Worm (Caenorhabditis elegans) whole organism, L4 larva: ENCODE results near the gene B0228.1.

ENCODE experiments used
- F49E8.2 ChIP-seq: sonication (generic microtip); optimal IDR thresholded peaks from 2 replicates; lab custom pipeline; 2016; ENCODE audit warnings: missing compliant biosample characterization, mild to moderate bottlenecking, missing genetic modification characterization, borderline replicate concordance
- T20F7.1 ChIP-seq: fragments of 200-800 bp; sonication (Bioruptor generic); optimal IDR thresholded peaks from 2 replicates; lab custom pipeline; 2018; ENCODE audit warnings: mild to moderate bottlenecking, missing genetic modification characterization, missing compliant biosample characterization
- T26A8.4 ChIP-seq: fragments of 200-800 bp; sonication (Bioruptor generic); IDR thresholded peaks from 2 replicates; pipeline ENCODE4 v1.3.6; 2022; ENCODE audit warnings: missing genetic modification characterization, missing compliant biosample characterization
- aha-1 ChIP-seq: fragments of 150-350 bp; peaks from one replicate; lab custom pipeline; 2014; ENCODE audit warnings: missing biosample characterization, missing genetic modification characterization
- ama-1 ChIP-seq: fragments of 150-350 bp; optimal IDR thresholded peaks from 2 replicates; lab custom pipeline; 2014; ENCODE audit warnings: inconsistent platforms, mixed read lengths
- ceh-44 ChIP-seq: fragments of 200-800 bp; sonication (Bioruptor generic); IDR thresholded peaks from 2 replicates; pipeline ENCODE4 v1.3.6; 2022; ENCODE audit warnings: missing genetic modification reagents, missing genetic modification characterization, missing compliant biosample characterization
- ces-1 ChIP-seq: fragments of 150-350 bp; sonication (generic microtip); optimal IDR thresholded peaks from 4 replicates; lab custom pipeline; 2014; ENCODE audit warnings: missing biosample characterization, missing genetic modification reagents, missing genetic modification characterization
- daf-12 ChIP-seq: fragments of 150-350 bp; optimal IDR thresholded peaks from 2 replicates; lab custom pipeline; 2014; ENCODE audit warnings: missing biosample characterization, missing genetic modification reagents, missing genetic modification characterization
- dmd-6 ChIP-seq: fragments of 200-800 bp; sonication (Bioruptor generic); IDR thresholded peaks from 2 replicates; pipeline ENCODE4 v1.3.6; 2022; ENCODE audit warnings: missing genetic modification reagents, missing genetic modification characterization, missing compliant biosample characterization
- dmd-8 ChIP-seq: fragments of 200-800 bp; sonication (Bioruptor generic); IDR thresholded peaks from 2 replicates; pipeline ENCODE4 v1.3.6; 2022; ENCODE audit warnings: missing genetic modification characterization, missing compliant biosample characterization
- egl-27 ChIP-seq: sonication (generic microtip); optimal IDR thresholded peaks from 3 replicates; lab custom pipeline; 2017; ENCODE audit warnings: missing biosample characterization, missing genetic modification reagents, missing genetic modification characterization
- fos-1 ChIP-seq: fragments of 150-350 bp; optimal IDR thresholded peaks from 2 replicates; lab custom pipeline; 2014; ENCODE audit warnings: missing biosample characterization, missing genetic modification characterization
- gei-8 ChIP-seq: fragments of 200-800 bp; sonication (Bioruptor generic); optimal IDR thresholded peaks from 2 replicates; lab custom pipeline; 2018; ENCODE audit warnings: mild to moderate bottlenecking, missing genetic modification characterization, missing compliant biosample characterization
- hlh-11 ChIP-seq: fragments of 200-800 bp; sonication (Bioruptor generic); optimal IDR thresholded peaks from 2 replicates; lab custom pipeline; 2018; ENCODE audit warnings: mild to moderate bottlenecking, missing genetic modification characterization, missing compliant biosample characterization
- lin-39 ChIP-seq: fragments of 150-350 bp; optimal IDR thresholded peaks from 2 replicates; lab custom pipeline; 2014; ENCODE audit warnings: missing biosample characterization, missing genetic modification reagents, missing genetic modification characterization
- mep-1 ChIP-seq: fragments of 150-350 bp; sonication (generic microtip); optimal IDR thresholded peaks from 3 replicates; lab custom pipeline; 2014; ENCODE audit warnings: missing biosample characterization, missing genetic modification characterization
- mxl-2 ChIP-seq: fragments of 200-800 bp; sonication (Bioruptor generic); conservative IDR thresholded peaks from 2 replicates; pipeline ENCODE4 v1.3.6; 2022; ENCODE audit warnings: missing genetic modification reagents, missing genetic modification characterization, missing compliant biosample characterization
- nhr-102 ChIP-seq: sonication (generic microtip); optimal IDR thresholded peaks from 2 replicates; lab custom pipeline; 2016; ENCODE audit warnings: mild to moderate bottlenecking, missing genetic modification characterization, moderate library complexity, missing compliant biosample characterization
- nhr-25 ChIP-seq: sonication (generic microtip); optimal IDR thresholded peaks from 2 replicates; lab custom pipeline; 2017; ENCODE audit warnings: missing genetic modification characterization, mild to moderate bottlenecking, missing compliant biosample characterization, antibody characterized with exemption, moderate library complexity, borderline replicate concordance; ENCODE audit not compliant: insufficient read depth
- nhr-28 ChIP-seq: fragments of 150-350 bp; optimal IDR thresholded peaks from 2 replicates; lab custom pipeline; 2014; ENCODE audit warnings: missing biosample characterization, missing genetic modification characterization
- nhr-42 ChIP-seq: fragments of 200-800 bp; sonication (Bioruptor generic); IDR thresholded peaks from 2 replicates; pipeline ENCODE4 v1.3.6; 2022; ENCODE audit warnings: missing genetic modification characterization, missing compliant biosample characterization
- pha-4 ChIP-seq, 2 experiments: fragments of 150-350 bp in 1 of 2; fragments of 200-800 bp in 1 of 2; sonication (Bioruptor generic) in 1 of 2; IDR thresholded peaks in 1 of 2; optimal IDR thresholded peaks in 1 of 2; 2 replicates each; pipeline versions ENCODE4 v1.3.6 to Lab custom; 2014 to 2022; ENCODE audit warnings: missing genetic modification characterization in 2 of 2, missing genetic modification reagents in 2 of 2, missing biosample characterization in 1 of 2, missing compliant biosample characterization in 1 of 2
- php-3 ChIP-seq: fragments of 200-800 bp; sonication (Bioruptor generic); IDR thresholded peaks from 2 replicates; pipeline ENCODE4 v1.3.6; 2022; ENCODE audit warnings: missing genetic modification reagents, missing genetic modification characterization, missing compliant biosample characterization
- rbr-2 ChIP-seq: sonication (generic microtip); optimal IDR thresholded peaks from 2 replicates; lab custom pipeline; 2016; ENCODE audit warnings: missing genotype, missing genetic modification characterization, missing compliant biosample characterization
- skn-1 ChIP-seq: fragments of 150-350 bp; optimal IDR thresholded peaks from 2 replicates; lab custom pipeline; 2014; ENCODE audit warnings: missing biosample characterization, missing genetic modification characterization
- tag-97 ChIP-seq: fragments of 200-800 bp; sonication (Bioruptor generic); IDR thresholded peaks from 2 replicates; pipeline ENCODE4 v1.3.6; 2022; ENCODE audit warnings: missing genetic modification characterization, missing compliant biosample characterization
- unc-39 ChIP-seq: sonication (generic microtip); optimal IDR thresholded peaks from 2 replicates; lab custom pipeline; 2017; ENCODE audit warnings: missing biosample characterization, missing genetic modification characterization
- unc-62 ChIP-seq, 3 experiments: fragments of 150-350 bp in 1 of 3; sonication (generic microtip); optimal IDR thresholded peaks in 2 of 3; peaks in 1 of 3; 1 replicate in 1 of 3; 2 replicates in 2 of 3; lab custom pipeline; 2014 to 2017; ENCODE audit warnings: missing biosample characterization in 3 of 3, missing genetic modification characterization in 3 of 3, missing genetic modification reagents in 3 of 3, missing genotype in 1 of 3
- zag-1 ChIP-seq: fragments of 150-350 bp; optimal IDR thresholded peaks from 2 replicates; lab custom pipeline; 2014; ENCODE audit warnings: missing biosample characterization, missing genetic modification characterization
- zfp-2 ChIP-seq: sonication (generic microtip); optimal IDR thresholded peaks from 2 replicates; lab custom pipeline; 2016; ENCODE audit warnings: mild to moderate bottlenecking, missing genetic modification characterization, missing compliant biosample characterization

The B0228.1 gene

ce11 chrII:7789605-7790004 is 34.5 kb downstream of the B0228.1 start:
- TF ChIP-seq unc-62 (GFP tag; optimal IDR thresholded peaks at IDR 0.05 in 1 of 2; lab: Kevin White, UChicago), result peak in 1 of 2 experiments; percentile 58
- TF ChIP-seq unc-62 (tag; optimal IDR thresholded peaks at IDR 0.05; lab: Kevin White, UChicago), result no peak
- TF ChIP-seq dmd-6 (GFP tag; lab: Robert Waterston, UW), result no peak
- TF ChIP-seq, all 104 proteins: peak for 1

DNA sequence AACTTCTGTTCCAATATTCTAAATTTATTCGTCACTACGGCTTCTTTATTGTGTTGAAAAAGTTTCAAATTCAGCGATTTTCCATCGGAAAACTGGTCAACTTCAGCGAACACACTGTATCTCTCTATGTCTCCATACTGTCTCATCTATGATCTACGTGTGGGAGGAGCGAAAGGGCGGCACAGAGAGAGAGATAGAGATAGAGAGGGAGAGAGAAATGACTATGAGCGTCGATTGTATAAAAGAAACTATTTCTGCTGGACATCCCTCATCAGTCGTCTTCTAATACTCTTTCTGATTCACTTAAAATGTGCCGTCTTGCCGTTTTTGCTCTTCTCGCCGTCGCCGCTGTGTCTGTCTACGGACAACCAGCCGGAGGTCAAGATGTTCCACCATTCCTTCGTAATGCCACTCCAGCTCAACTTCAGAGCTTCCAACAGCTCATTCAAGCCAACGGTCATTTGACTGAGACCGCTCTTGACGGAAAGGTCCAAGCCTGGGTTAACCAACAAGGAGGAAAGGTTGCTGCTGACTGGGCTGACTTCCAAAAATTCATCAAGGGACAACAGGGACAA is 35.3 kb downstream of the B0228.1 start, which contains the start of gene srlf-1:
Gene srlf-1 (plus strand): TSS at position 268 of the 575 bp plus-strand sequence.
- TF ChIP-seq nhr-28 (tag; lab: Kevin White, UChicago), result peak; percentile 34
- TF ChIP-seq hlh-11, result peak; percentile 14
- TF ChIP-seq F49E8.2 (tag; lab: Kevin White, UChicago), result no peak
- 0 out of 2 replicates have a peak, but pooled peaks have one; percentile 34 for TF ChIP-seq mxl-2 (GFP tag; lab: Robert Waterston, UW)
- TF ChIP-seq gei-8 (GFP tag; lab: Kevin White, UChicago), result peak; percentile 16
- TF ChIP-seq ama-1 (lab: Kevin White, UChicago), result peak; percentile 90

DNA sequence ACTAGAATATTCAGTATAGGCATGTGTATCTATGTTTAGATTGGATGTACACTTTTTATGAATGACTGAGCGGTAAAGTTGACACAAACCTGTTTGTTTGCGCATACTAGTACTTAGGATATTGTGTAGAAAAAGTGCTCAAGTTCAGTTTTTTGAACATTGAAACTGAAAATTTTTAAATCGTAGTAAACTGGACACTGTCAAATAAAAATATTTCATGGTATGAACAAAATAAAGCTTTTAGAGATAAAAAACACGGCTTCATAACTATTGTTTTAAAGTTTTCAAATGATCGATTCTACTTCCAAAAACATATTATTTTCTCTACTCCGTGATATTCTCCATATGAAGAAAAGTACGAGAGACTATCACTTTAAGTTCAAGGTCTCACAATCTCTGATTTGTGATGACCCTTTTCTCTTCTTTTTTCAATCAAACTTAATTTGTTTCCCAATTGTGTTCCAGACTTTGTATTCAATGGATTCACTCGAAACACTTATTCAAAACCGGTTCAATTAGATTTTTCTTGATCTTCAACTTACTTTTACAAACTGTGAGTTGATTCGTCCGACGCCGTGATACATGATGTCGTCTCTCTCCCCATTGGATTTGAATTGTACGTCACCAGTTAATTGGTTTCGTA is 36.4 kb downstream of the B0228.1 start:
- TF ChIP-seq unc-39 (tag; lab: Kevin White, UChicago) (no peak), dmd-8 (GFP tag; lab: Robert Waterston, UW) (no peak), aha-1 (peak; percentile 63), skn-1 (tag; lab: Kevin White, UChicago) (no peak), nhr-25 (tag; lab: Kevin White, UChicago) (peak; percentile 71), egl-27 (tag; lab: Kevin White, UChicago) (no peak), ama-1 (lab: Kevin White, UChicago) (peak; percentile 47), rbr-2 (tag; lab: Kevin White, UChicago) (no peak), lin-39 (tag; lab: Kevin White, UChicago) (no peak), ceh-44 (GFP tag; lab: Robert Waterston, UW) (no peak), zfp-2 (tag; lab: Kevin White, UChicago) (no peak), unc-62 (GFP tag; optimal IDR thresholded peaks at IDR 0.05 in 1 of 2; lab: Kevin White, UChicago) (peak in 1 of 2 experiments; percentile 0), unc-62 (tag; optimal IDR thresholded peaks at IDR 0.05; lab: Kevin White, UChicago) (no peak), fos-1 (tag; lab: Kevin White, UChicago) (no peak), nhr-102 (tag; lab: Kevin White, UChicago) (no peak), tag-97 (GFP tag; lab: Robert Waterston, UW) (no peak), mep-1 (peak; percentile 56), T26A8.4 (GFP tag; lab: Robert Waterston, UW) (peak; percentile 25; the same call in 1 of the 2 replicates), T20F7.1 (GFP tag; lab: Kevin White, UChicago) (peak; percentile 19), ces-1 (GFP tag; lab: Kevin White, UChicago) (no peak), zag-1 (tag; lab: Kevin White, UChicago) (no peak)

DNA sequence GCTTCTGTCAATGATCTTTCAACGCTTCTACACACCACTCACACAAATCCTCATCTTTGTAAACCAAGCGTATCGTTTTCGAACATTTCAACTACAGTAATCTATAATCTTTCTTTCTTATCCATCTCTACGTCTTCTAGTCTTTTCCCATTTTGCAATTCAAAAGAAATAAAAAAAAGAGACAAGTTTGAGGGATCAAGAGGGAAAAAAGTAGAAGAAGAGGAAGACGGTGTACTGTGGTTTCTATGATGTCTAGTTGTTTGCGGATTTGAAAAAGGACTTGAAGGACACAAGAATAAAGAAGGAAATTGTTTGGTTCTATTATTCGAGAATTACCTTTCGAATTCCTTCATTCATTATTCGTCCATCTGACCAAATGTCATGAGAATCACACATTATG is 37.4 kb downstream of the B0228.1 start:
- TF ChIP-seq ceh-44 (GFP tag; lab: Robert Waterston, UW) (no peak), daf-12 (tag; lab: Kevin White, UChicago) (no peak)

DNA sequence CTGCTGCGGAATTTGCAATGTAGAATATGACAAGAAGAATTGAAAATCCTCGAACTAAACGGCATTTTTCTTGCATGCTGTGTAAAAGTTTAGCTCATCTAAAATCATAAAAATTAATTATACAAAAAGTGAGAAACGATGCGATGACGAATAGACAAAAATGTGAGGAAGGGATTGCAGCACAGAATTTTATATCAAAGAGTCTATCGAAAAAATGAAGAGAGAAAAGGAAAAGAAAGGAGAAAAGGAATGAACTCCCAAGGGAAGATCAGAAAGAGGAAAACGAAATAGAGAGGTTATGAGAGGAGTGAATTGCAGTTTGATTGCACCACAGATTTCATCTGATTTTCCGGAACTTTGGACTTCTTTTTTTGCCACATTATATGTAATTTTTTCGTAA is 39.1 kb downstream of the B0228.1 start, which contains the start of gene glr-4:
Gene glr-4 (minus strand): TSS at position 101 of the 400 bp plus-strand sequence.
- TF ChIP-seq nhr-42, result no peak
- TF ChIP-seq pha-4 (GFP tag; IDR thresholded peaks at IDR 0.05; lab: Robert Waterston, UW), result no peak
- TF ChIP-seq pha-4 (tag; optimal IDR thresholded peaks at IDR 0.05; lab: Kevin White, UChicago), result no peak
- no peak for TF ChIP-seq php-3 (GFP tag; lab: Robert Waterston, UW)
